Worm (Caenorhabditis elegans) whole organism, L2 larva: ENCODE measurements around the gene amx-1.

Experiments
- C34F6.9 ChIP-seq: fragments of 150-350 bp; optimal IDR thresholded peaks from 2 replicates; lab custom pipeline; 2014; ENCODE audit warnings: missing biosample characterization, missing genetic modification characterization
- F13H6.1 ChIP-seq: sonication (generic microtip); optimal IDR thresholded peaks from 2 replicates; lab custom pipeline; 2016; ENCODE audit warnings: missing genetic modification characterization, missing compliant biosample characterization
- R02D3.7 ChIP-seq: fragments of 150-350 bp; optimal IDR thresholded peaks from 2 replicates; lab custom pipeline; 2014; ENCODE audit warnings: missing biosample characterization, missing genetic modification characterization
- ZK546.5 ChIP-seq: sonication (generic microtip); optimal IDR thresholded peaks from 2 replicates; lab custom pipeline; 2017; ENCODE audit warnings: missing biosample characterization, missing genetic modification characterization
- alr-1 ChIP-seq: fragments of 150-350 bp; optimal IDR thresholded peaks from 2 replicates; lab custom pipeline; 2014; ENCODE audit warnings: missing biosample characterization, missing genetic modification characterization
- ama-1 ChIP-seq: fragments of 150-350 bp; optimal IDR thresholded peaks from 2 replicates; lab custom pipeline; 2018; ENCODE audit warnings: inconsistent platforms
- blmp-1 ChIP-seq: sonication (generic microtip); optimal IDR thresholded peaks from 2 replicates; lab custom pipeline; 2017; ENCODE audit warnings: missing genetic modification characterization, mild to moderate bottlenecking, missing compliant biosample characterization, antibody characterized with exemption, moderate library complexity; ENCODE audit not compliant: insufficient read depth
- ceh-16 ChIP-seq: fragments of 150-350 bp; optimal IDR thresholded peaks from 2 replicates; lab custom pipeline; 2014; ENCODE audit warnings: missing biosample characterization, missing genetic modification characterization
- crh-2 ChIP-seq: sonication (generic microtip); optimal IDR thresholded peaks from 2 replicates; lab custom pipeline; 2017; ENCODE audit warnings: missing biosample characterization, missing genetic modification characterization
- dmd-4 ChIP-seq: sonication (generic microtip); optimal IDR thresholded peaks from 2 replicates; lab custom pipeline; 2017; ENCODE audit warnings: missing biosample characterization, missing genetic modification characterization
- egl-27 ChIP-seq: sonication (generic microtip); optimal IDR thresholded peaks from 3 replicates; lab custom pipeline; 2017; ENCODE audit warnings: missing biosample characterization, missing genetic modification reagents, missing genetic modification characterization
- elt-1 ChIP-seq: fragments of 150-350 bp; optimal IDR thresholded peaks from 2 replicates; lab custom pipeline; 2014; ENCODE audit warnings: missing biosample characterization, missing genetic modification characterization
- elt-3 ChIP-seq: sonication (generic microtip); optimal IDR thresholded peaks from 2 replicates; lab custom pipeline; 2017; ENCODE audit warnings: missing biosample characterization, missing genetic modification characterization
- fos-1 ChIP-seq: fragments of 150-350 bp; optimal IDR thresholded peaks from 2 replicates; lab custom pipeline; 2014; ENCODE audit warnings: missing biosample characterization, missing genetic modification characterization
- gmeb-1 ChIP-seq: fragments of 150-350 bp; optimal IDR thresholded peaks from 2 replicates; lab custom pipeline; 2014; ENCODE audit warnings: missing biosample characterization, missing genetic modification characterization
- lin-11 ChIP-seq: fragments of 150-350 bp; sonication (generic microtip); optimal IDR thresholded peaks from 2 replicates; lab custom pipeline; 2014; ENCODE audit warnings: missing biosample characterization, missing genetic modification characterization, inconsistent platforms, mixed read lengths
- lin-13 ChIP-seq: fragments of 150-350 bp; optimal IDR thresholded peaks from 2 replicates; lab custom pipeline; 2014; ENCODE audit warnings: missing biosample characterization, missing genetic modification reagents, missing genetic modification characterization
- lin-39 ChIP-seq: fragments of 150-350 bp; optimal IDR thresholded peaks from 2 replicates; lab custom pipeline; 2014; ENCODE audit warnings: missing biosample characterization, missing genetic modification reagents, missing genetic modification characterization
- lsy-2 ChIP-seq, 2 experiments: fragments of 150-350 bp in 1 of 2; sonication (generic microtip) in 1 of 2; optimal IDR thresholded peaks; 2 replicates each; lab custom pipeline; 2014 to 2017; ENCODE audit warnings: missing biosample characterization in 2 of 2, missing genetic modification characterization in 2 of 2
- mab-5 ChIP-seq: fragments of 150-350 bp; optimal IDR thresholded peaks from 2 replicates; lab custom pipeline; 2014; ENCODE audit warnings: missing biosample characterization, missing genetic modification characterization
- mbf-1 ChIP-seq: sonication (generic microtip); optimal IDR thresholded peaks from 2 replicates; lab custom pipeline; 2017; ENCODE audit warnings: missing biosample characterization, missing genetic modification characterization
- mdl-1 ChIP-seq, 2 experiments: fragments of 150-350 bp in 1 of 2; sonication (generic microtip) in 1 of 2; optimal IDR thresholded peaks; 2 replicates each; lab custom pipeline; 2017; ENCODE audit warnings: missing biosample characterization in 2 of 2, missing genetic modification characterization in 2 of 2
- nhr-10 ChIP-seq: sonication (generic microtip); optimal IDR thresholded peaks from 2 replicates; lab custom pipeline; 2017; ENCODE audit warnings: missing biosample characterization, missing genetic modification characterization
- nhr-11 ChIP-seq: fragments of 150-350 bp; optimal IDR thresholded peaks from 2 replicates; lab custom pipeline; 2014; ENCODE audit warnings: missing biosample characterization, missing genetic modification characterization
- nhr-12 ChIP-seq: fragments of 150-350 bp; optimal IDR thresholded peaks from 2 replicates; lab custom pipeline; 2014; ENCODE audit warnings: missing biosample characterization, missing genetic modification characterization
- nhr-129 ChIP-seq: fragments of 150-350 bp; optimal IDR thresholded peaks from 2 replicates; lab custom pipeline; 2014; ENCODE audit warnings: missing biosample characterization, missing genetic modification characterization
- nhr-21 ChIP-seq: fragments of 150-350 bp; optimal IDR thresholded peaks from 2 replicates; lab custom pipeline; 2014; ENCODE audit warnings: missing biosample characterization, missing genetic modification characterization
- nhr-23 ChIP-seq: fragments of 150-350 bp; optimal IDR thresholded peaks from 2 replicates; lab custom pipeline; 2014; ENCODE audit warnings: missing biosample characterization, missing genetic modification reagents, missing genetic modification characterization
- nhr-237 ChIP-seq: fragments of 150-350 bp; optimal IDR thresholded peaks from 2 replicates; lab custom pipeline; 2014; ENCODE audit warnings: missing biosample characterization, missing genetic modification characterization
- nhr-25 ChIP-seq: fragments of 150-350 bp; sonication (generic microtip); optimal IDR thresholded peaks from 3 replicates; lab custom pipeline; 2014; ENCODE audit warnings: missing biosample characterization, missing genetic modification characterization
- nhr-6 ChIP-seq: fragments of 150-350 bp; optimal IDR thresholded peaks from 2 replicates; lab custom pipeline; 2014; ENCODE audit warnings: missing biosample characterization, missing genetic modification characterization
- nhr-77 ChIP-seq: fragments of 150-350 bp; optimal IDR thresholded peaks from 2 replicates; lab custom pipeline; 2014; ENCODE audit warnings: missing biosample characterization, missing genetic modification characterization
- peb-1 ChIP-seq: fragments of 150-350 bp; optimal IDR thresholded peaks from 2 replicates; lab custom pipeline; 2014; ENCODE audit warnings: missing biosample characterization, missing genetic modification characterization
- sem-4 ChIP-seq: fragments of 150-350 bp; optimal IDR thresholded peaks from 2 replicates; lab custom pipeline; 2014; ENCODE audit warnings: missing biosample characterization, missing genetic modification reagents, missing genetic modification characterization
- skn-1 ChIP-seq: sonication (generic microtip); optimal IDR thresholded peaks from 2 replicates; lab custom pipeline; 2017; ENCODE audit warnings: missing biosample characterization, missing genetic modification characterization
- sma-3 ChIP-seq: sonication (generic microtip); optimal IDR thresholded peaks from 2 replicates; lab custom pipeline; 2016; ENCODE audit warnings: missing genetic modification reagents, missing genetic modification characterization, missing compliant biosample characterization
- sma-9 ChIP-seq, 2 experiments: fragments of 150-350 bp in 1 of 2; sonication (generic microtip) in 1 of 2; optimal IDR thresholded peaks; 2 replicates each; lab custom pipeline; 2014 to 2016; ENCODE audit warnings: missing genetic modification characterization in 2 of 2, mild to moderate bottlenecking in 1 of 2, missing biosample characterization in 1 of 2, missing compliant biosample characterization in 1 of 2, missing genetic modification reagents in 1 of 2, moderate library complexity in 1 of 2
- snpc-4 ChIP-seq: fragments of 150-350 bp; optimal IDR thresholded peaks from 2 replicates; lab custom pipeline; 2014; ENCODE audit warnings: missing biosample characterization, missing genetic modification characterization
- unc-62 ChIP-seq: fragments of 150-350 bp; optimal IDR thresholded peaks from 2 replicates; lab custom pipeline; 2014; ENCODE audit warnings: missing biosample characterization, missing genetic modification reagents, missing genetic modification characterization
- ztf-11 ChIP-seq: sonication (generic microtip); optimal IDR thresholded peaks from 2 replicates; lab custom pipeline; 2017; ENCODE audit warnings: missing biosample characterization, missing genetic modification characterization
- ztf-4 ChIP-seq: fragments of 150-350 bp; optimal IDR thresholded peaks from 2 replicates; lab custom pipeline; 2014; ENCODE audit warnings: missing biosample characterization, missing genetic modification characterization

The amx-1 gene

DNA sequence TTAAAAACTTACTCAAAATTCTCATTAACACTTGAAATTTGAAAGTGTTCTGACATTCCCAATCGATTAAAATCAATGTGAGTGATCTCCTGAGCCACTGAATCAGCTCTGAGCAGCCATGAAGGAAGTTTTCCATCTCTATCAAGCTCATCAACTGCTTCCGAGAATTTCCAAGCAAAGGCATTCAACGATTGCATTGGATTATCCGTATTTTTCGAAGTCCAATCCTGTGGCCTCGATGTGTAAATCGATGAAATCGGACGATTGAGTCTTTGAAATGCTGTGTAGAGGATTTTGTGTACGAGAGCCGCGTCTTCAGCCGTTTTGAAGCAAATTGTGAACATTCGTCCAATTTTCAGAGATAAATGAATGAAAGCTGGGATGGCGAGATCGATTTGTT lies 26.3 kb upstream of the amx-1 start:
- TF ChIP-seq ceh-16 (tag; lab: Kevin White, UChicago) = no peak
- no peak for TF ChIP-seq nhr-23 (tag; lab: Kevin White, UChicago)
- TF ChIP-seq sem-4 (tag; lab: Kevin White, UChicago) = no peak
- no peak for TF ChIP-seq nhr-6 (tag; lab: Kevin White, UChicago)
- TF ChIP-seq dmd-4 = no peak
- no peak for TF ChIP-seq ZK546.5
- TF ChIP-seq lin-39 (tag; lab: Kevin White, UChicago) = no peak
- no peak for TF ChIP-seq mbf-1 (tag; lab: Kevin White, UChicago)
- TF ChIP-seq blmp-1 = no peak
- no peak for TF ChIP-seq mdl-1 (tag; optimal IDR thresholded peaks at IDR 0.05; lab: Kevin White, UChicago)
- TF ChIP-seq ztf-11 = no peak
- no peak for TF ChIP-seq nhr-77
- TF ChIP-seq nhr-129 (tag; lab: Kevin White, UChicago) = no peak
- no peak for TF ChIP-seq ztf-4
- TF ChIP-seq F13H6.1 (tag; lab: Kevin White, UChicago) = no peak
- TF ChIP-seq snpc-4 = no peak

DNA sequence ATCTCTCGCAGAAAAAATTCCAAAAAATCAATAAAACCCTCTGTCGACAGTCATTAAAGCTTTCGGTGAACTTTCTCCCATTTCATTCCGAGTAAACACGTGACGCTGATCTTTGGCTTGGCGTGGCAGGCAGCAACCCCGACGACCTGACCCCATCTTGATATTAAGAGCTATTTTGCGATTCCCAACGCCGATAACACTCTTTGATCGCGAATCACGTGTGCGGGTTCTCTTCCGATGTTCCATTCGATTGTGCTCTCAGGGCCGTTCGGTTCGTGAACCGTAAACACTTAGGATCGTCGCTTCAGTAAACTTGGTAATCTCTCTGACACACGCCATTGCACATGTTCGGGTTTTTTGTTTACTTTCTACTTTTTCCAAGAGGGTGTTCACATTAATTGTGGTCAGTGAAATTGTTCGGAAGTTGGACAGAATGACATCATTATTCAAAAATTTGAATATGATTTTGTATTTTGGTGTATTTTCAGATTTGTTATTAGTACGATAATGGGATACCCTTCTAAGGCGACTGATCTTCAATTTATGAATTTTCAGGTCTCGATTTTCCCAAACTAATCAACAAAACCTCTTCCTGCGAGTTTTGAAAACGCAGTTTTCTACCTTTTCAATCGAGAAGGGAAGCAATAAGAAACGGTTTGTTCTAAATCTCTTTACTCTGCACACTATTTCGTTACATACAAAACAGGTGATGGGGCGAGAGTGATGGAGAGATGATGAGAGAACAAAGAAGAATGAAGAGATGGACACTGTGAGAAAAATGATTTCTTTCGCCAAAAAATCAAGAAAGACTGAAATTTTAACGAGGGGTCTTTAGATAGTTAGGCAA lies 24.8 kb upstream of the amx-1 start:
- TF ChIP-seq nhr-21 (tag; lab: Kevin White, UChicago) (peak; percentile 22), lsy-2 (tag; optimal IDR thresholded peaks at IDR 0.05; lab: Kevin White, UChicago) (peak in 1 of 2 experiments; percentile 39), elt-1 (tag; lab: Kevin White, UChicago) (peak; percentile 91), skn-1 (tag; lab: Kevin White, UChicago) (no peak), blmp-1 (peak; percentile 84), ama-1 (lab: Kevin White, UChicago) (no peak), nhr-129 (tag; lab: Kevin White, UChicago) (peak; percentile 35), R02D3.7 (tag; lab: Kevin White, UChicago) (no peak), dmd-4 (no peak), F13H6.1 (tag; lab: Kevin White, UChicago) (peak; percentile 50), mdl-1 (tag; optimal IDR thresholded peaks at IDR 0.05; lab: Kevin White, UChicago) (peak; percentile 18 to 48), sem-4 (tag; lab: Kevin White, UChicago) (peak; percentile 86), fos-1 (tag; lab: Kevin White, UChicago) (peak; percentile 31), sma-3 (peak; percentile 45), nhr-25 (tag; lab: Kevin White, UChicago) (peak; percentile 88), crh-2 (tag; lab: Kevin White, UChicago) (peak; percentile 47), ztf-11 (no peak), ZK546.5 (no peak), snpc-4 (no peak), sma-9 (GFP tag; optimal IDR thresholded peaks at IDR 0.05; lab: Kevin White, UChicago) (peak; percentile 91), sma-9 (tag; optimal IDR thresholded peaks at IDR 0.05; lab: Kevin White, UChicago) (no peak), C34F6.9 (tag; lab: Kevin White, UChicago) (no peak), nhr-23 (tag; lab: Kevin White, UChicago) (peak; percentile 83), egl-27 (tag; lab: Kevin White, UChicago) (peak; percentile 27), ceh-16 (tag; lab: Kevin White, UChicago) (peak; percentile 88), lin-13 (GFP tag; lab: Kevin White, UChicago) (peak; percentile 0), peb-1 (tag; lab: Kevin White, UChicago) (no peak)
- TF ChIP-seq, all 48 proteins: peak for 17

DNA sequence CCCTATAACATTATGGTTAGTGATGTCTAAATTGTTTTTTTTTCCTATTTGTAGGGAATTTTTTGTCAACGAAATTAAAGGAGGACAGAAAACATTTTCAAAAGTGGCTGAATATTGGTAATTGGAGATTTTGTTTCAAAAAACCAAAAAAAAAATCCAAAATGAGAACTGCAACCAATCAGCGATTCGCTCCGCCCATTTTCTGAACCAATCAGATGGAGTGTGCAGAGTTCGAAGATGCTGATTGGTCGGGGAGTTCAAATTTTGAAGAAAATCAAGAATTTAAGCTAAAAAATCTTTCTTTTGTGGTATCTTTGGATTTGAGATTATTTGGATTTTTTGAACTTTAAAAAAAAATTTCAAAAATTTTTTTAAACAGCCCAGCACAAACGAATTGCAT lies 23.8 kb upstream of the amx-1 start:
- TF ChIP-seq nhr-237 (tag; lab: Kevin White, UChicago) (no peak), lin-13 (GFP tag; lab: Kevin White, UChicago) (peak; percentile 23)

DNA sequence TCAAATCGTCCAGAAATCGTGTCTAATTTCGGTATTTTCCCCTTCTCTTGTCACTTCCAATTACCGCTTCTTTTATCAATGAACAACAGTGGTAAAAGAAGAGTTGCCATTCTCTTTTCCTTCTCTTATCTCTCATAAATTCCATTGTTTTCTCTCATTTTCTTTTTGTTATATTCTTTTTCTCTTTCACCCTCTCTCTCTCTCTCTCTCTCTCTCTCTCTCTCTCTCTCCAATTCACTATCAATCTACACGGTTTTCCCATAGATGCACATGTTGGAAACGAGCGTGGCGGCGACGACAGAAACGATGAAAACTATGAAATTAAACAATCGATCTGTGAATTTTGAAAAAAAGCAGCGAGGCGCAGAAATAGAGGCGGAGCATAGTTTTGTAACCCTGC lies 23.0 kb upstream of the amx-1 start:
- TF ChIP-seq snpc-4 (no peak), elt-1 (tag; lab: Kevin White, UChicago) (no peak), C34F6.9 (tag; lab: Kevin White, UChicago) (peak; percentile 12), sma-9 (GFP tag; optimal IDR thresholded peaks at IDR 0.05; lab: Kevin White, UChicago) (peak; percentile 53), sma-9 (tag; optimal IDR thresholded peaks at IDR 0.05; lab: Kevin White, UChicago) (no peak), alr-1 (tag; lab: Kevin White, UChicago) (no peak), elt-3 (tag; lab: Kevin White, UChicago) (no peak), mab-5 (tag; lab: Kevin White, UChicago) (no peak), nhr-12 (tag; lab: Kevin White, UChicago) (no peak), F13H6.1 (tag; lab: Kevin White, UChicago) (peak; percentile 17), crh-2 (tag; lab: Kevin White, UChicago) (peak; percentile 66), nhr-11 (tag; lab: Kevin White, UChicago) (no peak), nhr-10 (tag; lab: Kevin White, UChicago) (no peak), gmeb-1 (tag; lab: Kevin White, UChicago) (peak; percentile 32), sma-3 (peak; percentile 39), dmd-4 (no peak), R02D3.7 (tag; lab: Kevin White, UChicago) (no peak), skn-1 (tag; lab: Kevin White, UChicago) (no peak), egl-27 (tag; lab: Kevin White, UChicago) (peak; percentile 39), nhr-237 (tag; lab: Kevin White, UChicago) (no peak), nhr-25 (tag; lab: Kevin White, UChicago) (peak; percentile 31), unc-62 (GFP tag; lab: Kevin White, UChicago) (no peak), mbf-1 (tag; lab: Kevin White, UChicago) (no peak), lin-11 (no peak), lin-13 (GFP tag; lab: Kevin White, UChicago) (no peak), ama-1 (lab: Kevin White, UChicago) (no peak), nhr-23 (tag; lab: Kevin White, UChicago) (no peak), fos-1 (tag; lab: Kevin White, UChicago) (peak; percentile 18), mdl-1 (tag; optimal IDR thresholded peaks at IDR 0.05; lab: Kevin White, UChicago) (no peak), ceh-16 (tag; lab: Kevin White, UChicago) (no peak), lin-39 (tag; lab: Kevin White, UChicago) (no peak), ZK546.5 (no peak), nhr-21 (tag; lab: Kevin White, UChicago) (no peak)
